Worm (Caenorhabditis elegans) whole organism, L4 larva: Measurements from ENCODE around the gene flcn-1.
A peak's percentile ranks its signal among the peaks of the same experiment; 100 is the strongest.

ENCODE experiments used
- D1046.2 ChIP-seq: fragments of 200-800 bp; sonication (Bioruptor generic); IDR thresholded peaks from 2 replicates; pipeline ENCODE4 v1.3.6; 2022; ENCODE audit warnings: missing genetic modification characterization, missing compliant biosample characterization
- F10B5.3 ChIP-seq: sonication (generic microtip); optimal IDR thresholded peaks from 2 replicates; lab custom pipeline; 2016; ENCODE audit warnings: mild to moderate bottlenecking, missing genetic modification characterization, missing compliant biosample characterization
- R02D3.7 ChIP-seq: fragments of 150-350 bp; sonication (generic microtip); optimal IDR thresholded peaks from 3 replicates; lab custom pipeline; 2014; ENCODE audit warnings: missing biosample characterization, missing genetic modification characterization
- T26A8.4 ChIP-seq: fragments of 200-800 bp; sonication (Bioruptor generic); IDR thresholded peaks from 2 replicates; pipeline ENCODE4 v1.3.6; 2022; ENCODE audit warnings: missing genetic modification characterization, missing compliant biosample characterization
- Y105C5A.15 ChIP-seq: fragments of 200-800 bp; sonication (Bioruptor generic); IDR thresholded peaks from 2 replicates; pipeline ENCODE4 v1.3.6; 2022; ENCODE audit warnings: missing genetic modification characterization, missing compliant biosample characterization
- Y5F2A.4 ChIP-seq: fragments of 200-800 bp; sonication (Bioruptor generic); optimal IDR thresholded peaks from 2 replicates; lab custom pipeline; 2018; ENCODE audit warnings: mild to moderate bottlenecking, missing genetic modification characterization, missing compliant biosample characterization
- ZK337.2 ChIP-seq: fragments of 200-800 bp; sonication (Bioruptor generic); IDR thresholded peaks from 2 replicates; pipeline ENCODE4 v1.3.6; 2022; ENCODE audit warnings: missing genetic modification reagents, missing genetic modification characterization, missing compliant biosample characterization
- ZK546.5 ChIP-seq, 2 experiments: sonication (generic microtip); optimal IDR thresholded peaks; 2 replicates each; lab custom pipeline; 2017; ENCODE audit warnings: missing biosample characterization in 2 of 2, missing genetic modification characterization in 2 of 2
- aha-1 ChIP-seq: fragments of 150-350 bp; peaks from one replicate; lab custom pipeline; 2014; ENCODE audit warnings: missing biosample characterization, missing genetic modification characterization
- aly-2 ChIP-seq: sonication (generic microtip); optimal IDR thresholded peaks from 2 replicates; lab custom pipeline; 2018; ENCODE audit warnings: missing biosample characterization, missing genetic modification characterization
- ama-1 ChIP-seq: fragments of 150-350 bp; optimal IDR thresholded peaks from 2 replicates; lab custom pipeline; 2014; ENCODE audit warnings: inconsistent platforms, mixed read lengths
- ceh-44 ChIP-seq: fragments of 200-800 bp; sonication (Bioruptor generic); IDR thresholded peaks from 2 replicates; pipeline ENCODE4 v1.3.6; 2022; ENCODE audit warnings: missing genetic modification reagents, missing genetic modification characterization, missing compliant biosample characterization
- ceh-82 ChIP-seq: sonication (generic microtip); optimal IDR thresholded peaks from 2 replicates; lab custom pipeline; 2017; ENCODE audit warnings: missing biosample characterization, missing genetic modification characterization
- cey-2 ChIP-seq: sonication (generic microtip); optimal IDR thresholded peaks from 3 replicates; lab custom pipeline; 2017; ENCODE audit warnings: missing genetic modification characterization, mild to moderate bottlenecking, missing compliant biosample characterization, antibody characterized with exemption, borderline replicate concordance; ENCODE audit not compliant: insufficient read depth
- ctbp-1 ChIP-seq: fragments of 200-800 bp; sonication (Bioruptor generic); IDR thresholded peaks from 2 replicates; pipeline ENCODE4 v1.3.6; 2022; ENCODE audit warnings: missing genetic modification reagents, missing genetic modification characterization, missing compliant biosample characterization
- daf-12 ChIP-seq: fragments of 150-350 bp; optimal IDR thresholded peaks from 2 replicates; lab custom pipeline; 2014; ENCODE audit warnings: missing biosample characterization, missing genetic modification reagents, missing genetic modification characterization
- daf-16 ChIP-seq, 3 experiments: sonication (generic microtip); optimal IDR thresholded peaks; 2 replicates each; lab custom pipeline; 2016 to 2017; ENCODE audit warnings: missing genetic modification characterization in 3 of 3, missing genetic modification reagents in 3 of 3, mild to moderate bottlenecking in 2 of 3, missing compliant biosample characterization in 2 of 3, missing biosample characterization in 1 of 3, moderate library complexity in 1 of 3
- daf-8 ChIP-seq: fragments of 200-800 bp; sonication (Bioruptor generic); IDR thresholded peaks from 2 replicates; pipeline ENCODE4 v1.3.6; 2022; ENCODE audit warnings: missing genetic modification characterization, missing compliant biosample characterization
- dmd-8 ChIP-seq: fragments of 200-800 bp; sonication (Bioruptor generic); IDR thresholded peaks from 2 replicates; pipeline ENCODE4 v1.3.6; 2022; ENCODE audit warnings: missing genetic modification characterization, missing compliant biosample characterization
- egl-27 ChIP-seq: sonication (generic microtip); optimal IDR thresholded peaks from 3 replicates; lab custom pipeline; 2017; ENCODE audit warnings: missing biosample characterization, missing genetic modification reagents, missing genetic modification characterization
- gei-8 ChIP-seq: fragments of 200-800 bp; sonication (Bioruptor generic); optimal IDR thresholded peaks from 2 replicates; lab custom pipeline; 2018; ENCODE audit warnings: mild to moderate bottlenecking, missing genetic modification characterization, missing compliant biosample characterization
- hlh-11 ChIP-seq: fragments of 200-800 bp; sonication (Bioruptor generic); optimal IDR thresholded peaks from 2 replicates; lab custom pipeline; 2018; ENCODE audit warnings: mild to moderate bottlenecking, missing genetic modification characterization, missing compliant biosample characterization
- hmg-1.1 ChIP-seq: fragments of 200-800 bp; sonication (Bioruptor generic); IDR thresholded peaks from 2 replicates; pipeline ENCODE4 v1.3.6; 2022; ENCODE audit warnings: missing genetic modification reagents, missing genetic modification characterization, missing compliant biosample characterization
- jun-1 ChIP-seq: fragments of 150-350 bp; optimal IDR thresholded peaks from 2 replicates; lab custom pipeline; 2014; ENCODE audit warnings: missing biosample characterization, missing genetic modification reagents, missing genetic modification characterization
- lim-7 ChIP-seq: fragments of 200-800 bp; sonication (Bioruptor generic); IDR thresholded peaks from 2 replicates; pipeline ENCODE4 v1.3.6; 2022; ENCODE audit warnings: missing genetic modification characterization, missing compliant biosample characterization
- lin-29 ChIP-seq: fragments of 200-800 bp; sonication (Bioruptor generic); IDR thresholded peaks from 2 replicates; pipeline ENCODE4 v1.3.6; 2022; ENCODE audit warnings: missing genetic modification reagents, missing genetic modification characterization, missing compliant biosample characterization
- lin-38 ChIP-seq: fragments of 200-800 bp; sonication (Bioruptor generic); IDR thresholded peaks from 2 replicates; pipeline ENCODE4 v1.3.6; 2022; ENCODE audit warnings: missing genetic modification reagents, missing genetic modification characterization, missing compliant biosample characterization
- mep-1 ChIP-seq: fragments of 150-350 bp; sonication (generic microtip); optimal IDR thresholded peaks from 3 replicates; lab custom pipeline; 2014; ENCODE audit warnings: missing biosample characterization, missing genetic modification characterization
- mes-2 ChIP-seq: sonication (generic microtip); optimal IDR thresholded peaks from 2 replicates; lab custom pipeline; 2016; ENCODE audit warnings: missing genotype, mild to moderate bottlenecking, missing genetic modification characterization, missing compliant biosample characterization; ENCODE audit not compliant: poor library complexity, severe bottlenecking
- mxl-2 ChIP-seq: fragments of 200-800 bp; sonication (Bioruptor generic); conservative IDR thresholded peaks from 2 replicates; pipeline ENCODE4 v1.3.6; 2022; ENCODE audit warnings: missing genetic modification reagents, missing genetic modification characterization, missing compliant biosample characterization
- mxl-3 ChIP-seq: fragments of 200-800 bp; sonication (Bioruptor generic); optimal IDR thresholded peaks from 2 replicates; lab custom pipeline; 2018; ENCODE audit warnings: mild to moderate bottlenecking, missing genetic modification characterization, missing compliant biosample characterization
- nhr-111 ChIP-seq: fragments of 200-800 bp; sonication (Bioruptor generic); optimal IDR thresholded peaks from 2 replicates; lab custom pipeline; 2018; ENCODE audit warnings: mild to moderate bottlenecking, missing genetic modification characterization, missing compliant biosample characterization
- nhr-25 ChIP-seq: sonication (generic microtip); optimal IDR thresholded peaks from 2 replicates; lab custom pipeline; 2017; ENCODE audit warnings: missing genetic modification characterization, mild to moderate bottlenecking, missing compliant biosample characterization, antibody characterized with exemption, moderate library complexity, borderline replicate concordance; ENCODE audit not compliant: insufficient read depth
- nhr-28 ChIP-seq: fragments of 150-350 bp; optimal IDR thresholded peaks from 2 replicates; lab custom pipeline; 2014; ENCODE audit warnings: missing biosample characterization, missing genetic modification characterization
- nhr-48 ChIP-seq: sonication (generic microtip); optimal IDR thresholded peaks from 2 replicates; lab custom pipeline; 2016; ENCODE audit warnings: mild to moderate bottlenecking, missing genetic modification characterization, missing compliant biosample characterization
- nhr-6 ChIP-seq: fragments of 150-350 bp; optimal IDR thresholded peaks from 2 replicates; lab custom pipeline; 2014; ENCODE audit warnings: missing biosample characterization, missing genetic modification characterization
- nhr-77 ChIP-seq: fragments of 150-350 bp; optimal IDR thresholded peaks from 2 replicates; lab custom pipeline; 2014; ENCODE audit warnings: missing biosample characterization, missing genetic modification characterization
- pha-4 ChIP-seq, 2 experiments: fragments of 150-350 bp in 1 of 2; fragments of 200-800 bp in 1 of 2; sonication (Bioruptor generic) in 1 of 2; IDR thresholded peaks in 1 of 2; optimal IDR thresholded peaks in 1 of 2; 2 replicates each; pipeline versions ENCODE4 v1.3.6 to Lab custom; 2014 to 2022; ENCODE audit warnings: missing genetic modification characterization in 2 of 2, missing genetic modification reagents in 2 of 2, missing biosample characterization in 1 of 2, missing compliant biosample characterization in 1 of 2
- php-3 ChIP-seq: fragments of 200-800 bp; sonication (Bioruptor generic); IDR thresholded peaks from 2 replicates; pipeline ENCODE4 v1.3.6; 2022; ENCODE audit warnings: missing genetic modification reagents, missing genetic modification characterization, missing compliant biosample characterization
- pqm-1 ChIP-seq: sonication (generic microtip); optimal IDR thresholded peaks from 2 replicates; lab custom pipeline; 2017; ENCODE audit warnings: missing biosample characterization, missing genetic modification characterization
- sdz-12 ChIP-seq: fragments of 200-800 bp; sonication (Bioruptor generic); optimal IDR thresholded peaks from 2 replicates; lab custom pipeline; 2018; ENCODE audit warnings: mild to moderate bottlenecking, missing genetic modification characterization, missing compliant biosample characterization
- skn-1 ChIP-seq: fragments of 150-350 bp; optimal IDR thresholded peaks from 2 replicates; lab custom pipeline; 2014; ENCODE audit warnings: missing biosample characterization, missing genetic modification characterization
- snpc-4 ChIP-seq: fragments of 150-350 bp; optimal IDR thresholded peaks from 2 replicates; lab custom pipeline; 2014; ENCODE audit warnings: missing biosample characterization, missing genetic modification characterization
- spr-3 ChIP-seq: fragments of 200-800 bp; sonication (Bioruptor generic); optimal IDR thresholded peaks from 2 replicates; lab custom pipeline; 2018; ENCODE audit warnings: mild to moderate bottlenecking, missing genetic modification characterization, missing compliant biosample characterization
- tag-97 ChIP-seq: fragments of 200-800 bp; sonication (Bioruptor generic); IDR thresholded peaks from 2 replicates; pipeline ENCODE4 v1.3.6; 2022; ENCODE audit warnings: missing genetic modification characterization, missing compliant biosample characterization
- unc-130 ChIP-seq: sonication (generic microtip); optimal IDR thresholded peaks from 2 replicates; lab custom pipeline; 2016; ENCODE audit warnings: missing genetic modification reagents, missing genetic modification characterization, missing compliant biosample characterization
- unc-39 ChIP-seq: sonication (generic microtip); optimal IDR thresholded peaks from 2 replicates; lab custom pipeline; 2017; ENCODE audit warnings: missing biosample characterization, missing genetic modification characterization
- unc-62 ChIP-seq, 3 experiments: fragments of 150-350 bp in 1 of 3; sonication (generic microtip); optimal IDR thresholded peaks in 2 of 3; peaks in 1 of 3; 1 replicate in 1 of 3; 2 replicates in 2 of 3; lab custom pipeline; 2014 to 2017; ENCODE audit warnings: missing biosample characterization in 3 of 3, missing genetic modification characterization in 3 of 3, missing genetic modification reagents in 3 of 3, missing genotype in 1 of 3
- zfp-3 ChIP-seq: fragments of 200-800 bp; sonication (Bioruptor generic); conservative IDR thresholded peaks from 2 replicates; pipeline ENCODE4 v1.3.6; 2022; ENCODE audit warnings: missing genetic modification reagents, missing genetic modification characterization, missing compliant biosample characterization
- zip-2 ChIP-seq: fragments of 150-350 bp; optimal IDR thresholded peaks from 2 replicates; lab custom pipeline; 2014; ENCODE audit warnings: missing biosample characterization, missing genetic modification characterization

Gene flcn-1

DNA sequence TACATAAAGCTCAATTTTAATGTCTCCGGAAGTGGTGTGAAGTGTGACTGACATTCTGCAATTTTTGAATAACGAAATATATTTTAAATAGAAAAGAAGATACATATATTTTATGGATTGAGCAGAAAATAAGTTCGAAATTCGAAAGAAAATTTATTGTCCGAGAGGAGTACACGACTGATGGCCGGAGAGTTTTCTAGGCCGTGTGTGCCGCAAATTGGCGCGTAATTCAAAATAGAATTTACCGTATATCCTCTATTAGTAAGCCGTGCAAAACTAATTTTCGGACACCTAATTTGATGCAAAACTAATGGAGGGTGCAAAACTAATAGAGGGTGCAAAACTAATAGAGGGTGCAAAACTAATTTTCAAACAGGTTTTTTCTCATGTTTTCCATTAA is 15.3 kb upstream of the flcn-1 start, which contains the start of gene cyn-10 (continued):
- TF ChIP-seq jun-1 (tag; lab: Kevin White, UChicago) (no peak), pha-4 (GFP tag; IDR thresholded peaks at IDR 0.05; lab: Robert Waterston, UW) (no peak), pha-4 (tag; optimal IDR thresholded peaks at IDR 0.05; lab: Kevin White, UChicago) (peak; percentile 21), daf-16 (GFP tag; optimal IDR thresholded peaks at IDR 0.05; lab: Kevin White, UChicago) (no peak), daf-16 (tag; optimal IDR thresholded peaks at IDR 0.05; lab: Kevin White, UChicago) (no peak), skn-1 (no peak), ama-1 (lab: Kevin White, UChicago) (no peak), snpc-4 (tag; lab: Kevin White, UChicago) (no peak), F10B5.3 (tag; lab: Kevin White, UChicago) (peak; percentile 48), nhr-111 (GFP tag; lab: Kevin White, UChicago) (no peak), tag-97 (GFP tag; lab: Robert Waterston, UW) (peak; percentile 91; the same call in 1 of the 2 replicates), aly-2 (tag; lab: Kevin White, UChicago) (no peak), dmd-8 (GFP tag; lab: Robert Waterston, UW) (no peak), ZK546.5 (tag; optimal IDR thresholded peaks at IDR 0.05; lab: Kevin White, UChicago) (no peak), nhr-48 (tag; lab: Kevin White, UChicago) (peak; percentile 11), R02D3.7 (tag; lab: Kevin White, UChicago) (no peak), ctbp-1 (GFP tag; lab: Robert Waterston, UW) (peak; percentile 14; the same call in 1 of the 2 replicates), unc-62 (GFP tag; optimal IDR thresholded peaks at IDR 0.05 in 1 of 2; lab: Kevin White, UChicago) (no peak), unc-62 (tag; optimal IDR thresholded peaks at IDR 0.05; lab: Kevin White, UChicago) (no peak), pqm-1 (no peak), nhr-77 (tag; lab: Kevin White, UChicago) (no peak), zfp-3 (peak; percentile 76; the same call in 1 of the 2 replicates), cey-2 (tag; lab: Kevin White, UChicago) (no peak), nhr-6 (no peak), egl-27 (no peak), unc-130 (GFP tag; lab: Kevin White, UChicago) (peak; percentile 77), lin-38 (peak; percentile 83), Y5F2A.4 (GFP tag; lab: Kevin White, UChicago) (no peak), hlh-11 (peak; percentile 39), mxl-2 (GFP tag; lab: Robert Waterston, UW) (no peak), aha-1 (tag; lab: Kevin White, UChicago) (peak; percentile 99), D1046.2 (GFP tag; lab: Robert Waterston, UW) (no peak; the same call in 1 of the 2 replicates), daf-12 (tag; lab: Kevin White, UChicago) (no peak), sdz-12 (GFP tag; lab: Kevin White, UChicago) (peak; percentile 70), lim-7 (GFP tag; lab: Robert Waterston, UW) (no peak), nhr-25 (no peak), lin-29 (GFP tag; lab: Robert Waterston, UW) (no peak), mes-2 (tag; lab: Kevin White, UChicago) (peak; percentile 100), ceh-44 (GFP tag; lab: Robert Waterston, UW) (no peak), ZK337.2 (peak; percentile 98), zip-2 (no peak), hmg-1.1 (GFP tag; lab: Robert Waterston, UW) (peak; percentile 66), spr-3 (GFP tag; lab: Kevin White, UChicago) (no peak), daf-8 (GFP tag; lab: Robert Waterston, UW) (no peak), nhr-28 (peak; percentile 15), mxl-3 (GFP tag; lab: Kevin White, UChicago) (no peak), php-3 (no peak), gei-8 (GFP tag; lab: Kevin White, UChicago) (no peak), mep-1 (peak; percentile 51), T26A8.4 (GFP tag; lab: Robert Waterston, UW) (peak; percentile 77; the same call in 1 of the 2 replicates), ceh-82 (no peak), Y105C5A.15 (GFP tag; lab: Robert Waterston, UW) (no peak), unc-39 (no peak)
